Fruit fly (Drosophila melanogaster): ENCODE measurements around the gene CG2021.

dm6 chr3L:1737898-1738322 is 39.3 kb downstream of the CG2021 start, which contains the start of gene PIG-Wb:
- TF ChIP-seq psq (optimal IDR thresholded peaks at IDR 0.05) (no peak), CG8478 (optimal IDR thresholded peaks at IDR 0.05) (no peak), Dll (optimal IDR thresholded peaks at IDR 0.05) (no peak), pan (optimal IDR thresholded peaks at IDR 0.05) (no peak), usp (GFP tag; optimal IDR thresholded peaks at IDR 0.05) (no peak), EcR (GFP tag; optimal IDR thresholded peaks at IDR 0.05) (no peak)

Data from whole organism.